Fruit fly (Drosophila melanogaster): ENCODE results near the gene Grip71.
A peak's percentile ranks its signal among the peaks of the same experiment; 100 is the strongest.

Gene Grip71

DNA sequence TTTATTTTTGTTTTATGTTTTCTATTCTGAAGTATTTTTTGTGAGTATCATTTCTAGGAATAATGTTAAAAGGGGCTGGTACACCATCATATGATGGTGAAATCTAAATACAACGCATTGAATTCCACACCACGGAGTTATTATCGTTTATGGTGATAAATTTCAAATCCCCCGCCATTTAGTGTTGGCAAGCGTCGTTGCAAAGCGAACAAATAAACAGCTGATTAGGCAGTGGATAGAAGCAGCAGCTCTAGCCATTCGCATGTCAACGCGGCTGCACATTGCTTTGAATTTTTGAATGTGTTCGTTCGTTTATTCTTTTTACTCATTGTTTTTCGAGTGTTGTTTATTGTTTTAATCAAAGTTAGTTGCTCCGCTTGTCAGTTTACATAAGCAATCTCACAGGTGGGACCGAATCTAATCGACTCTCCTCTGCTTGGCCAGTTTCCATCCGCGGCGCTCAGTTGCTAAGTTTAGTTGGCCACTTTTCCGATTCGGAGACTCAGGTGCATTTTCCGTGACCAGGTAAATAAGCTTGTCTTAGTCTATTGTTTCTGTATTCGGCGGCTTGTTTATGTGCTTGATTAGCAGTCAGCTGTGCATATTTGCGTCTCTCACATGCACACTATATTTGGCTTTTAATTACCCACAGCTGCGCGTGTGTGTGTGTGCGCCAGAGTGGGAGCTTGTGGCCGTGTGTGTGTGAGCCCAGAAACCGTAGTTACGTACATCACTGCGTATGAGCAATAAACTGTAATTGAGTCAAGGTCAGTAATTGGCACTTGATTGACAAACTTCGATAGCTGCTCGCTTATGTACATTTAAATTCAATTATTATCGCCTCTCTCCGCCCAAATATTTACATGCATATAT is 31.5 kb upstream of the Grip71 start, which contains the start of the genes Mst36Fa and CG31751 (continued):
- peak; percentile 6 for TF ChIP-seq zen (tag; optimal IDR thresholded peaks at IDR 0.05)
- peak; percentile 93 for TF ChIP-seq CG6813 (GFP tag; optimal IDR thresholded peaks at IDR 0.05)
- peak; percentile 74 for TF ChIP-seq CG9817 (tag; optimal IDR thresholded peaks at IDR 0.05)
- TF ChIP-seq az2 (GFP tag; optimal IDR thresholded peaks at IDR 0.05) = peak; percentile 38
- peak; percentile 91 for TF ChIP-seq CG18599 (GFP tag; optimal IDR thresholded peaks at IDR 0.05)
- peak; percentile 55 for TF ChIP-seq CG18476 (GFP tag; optimal IDR thresholded peaks at IDR 0.05)
- TF ChIP-seq mirr (GFP tag; optimal IDR thresholded peaks at IDR 0.05) = peak; percentile 94
- peak; percentile 47; the same call in 1 of the 3 replicates for TF ChIP-seq ase (GFP tag; IDR thresholded peaks at IDR 0.05)
- peak; percentile 29 for TF ChIP-seq Sry-δ (GFP tag; optimal IDR thresholded peaks at IDR 0.05)
- no peak for TF ChIP-seq CG31224 (GFP tag; IDR thresholded peaks at IDR 0.05)
- no peak for TF ChIP-seq CG10321 (GFP tag; IDR thresholded peaks at IDR 0.05)
- peak; percentile 55; the same call in 1 of the 2 replicates for TF ChIP-seq CG11696 (GFP tag; IDR thresholded peaks at IDR 0.05)
- no peak for TF ChIP-seq GATAe (GFP tag; conservative IDR thresholded peaks at IDR 0.05)
- peak; percentile 47 for TF ChIP-seq Atf-2 (GFP tag; optimal IDR thresholded peaks at IDR 0.05)
- peak; percentile 76 for TF ChIP-seq CG7786 (GFP tag; optimal IDR thresholded peaks at IDR 0.05)
- TF ChIP-seq sisA (GFP tag; IDR thresholded peaks at IDR 0.05) = no peak; the same call in 1 of the 2 replicates
- no peak for TF ChIP-seq sens-2 (GFP tag; IDR thresholded peaks at IDR 0.05)
- peak; percentile 47 for TF ChIP-seq HLH54F (GFP tag; optimal IDR thresholded peaks at IDR 0.05)
- peak; percentile 86 for TF ChIP-seq CG11723 (GFP tag; optimal IDR thresholded peaks at IDR 0.05)
- TF ChIP-seq slp2 (GFP tag; optimal IDR thresholded peaks at IDR 0.05) = no peak
- TF ChIP-seq Gug (GFP tag; IDR thresholded peaks at IDR 0.05) = no peak
- TF ChIP-seq Hey (tag; optimal IDR thresholded peaks at IDR 0.05) = peak; percentile 88
- peak; percentile 9 for TF ChIP-seq Ssrp (tag; optimal IDR thresholded peaks at IDR 0.05)
- peak; percentile 55 for TF ChIP-seq jumu (GFP tag; optimal IDR thresholded peaks at IDR 0.05)
- no peak for TF ChIP-seq CG14860 (GFP tag; IDR thresholded peaks at IDR 0.05; ENCODE audit: partially characterized antibody)
- no peak for TF ChIP-seq aop (GFP tag; IDR thresholded peaks at IDR 0.05)
- TF ChIP-seq caup (GFP tag; optimal IDR thresholded peaks at IDR 0.05; ENCODE audit: severe bottlenecking) = peak; percentile 94
- TF ChIP-seq Hsf (GFP tag; optimal IDR thresholded peaks at IDR 0.05) = peak; percentile 64
- no peak for TF ChIP-seq Doc2 (GFP tag; IDR thresholded peaks at IDR 0.05)
- TF ChIP-seq HmgD (GFP tag; optimal IDR thresholded peaks at IDR 0.05) = peak; percentile 83
- peak; percentile 62 for TF ChIP-seq Sry-β (GFP tag; optimal IDR thresholded peaks at IDR 0.05)
- no peak for TF ChIP-seq Nf-YC (tag; optimal IDR thresholded peaks at IDR 0.05)
- peak; percentile 13 for TF ChIP-seq CG4820 (GFP tag; optimal IDR thresholded peaks at IDR 0.05)
- no peak for TF ChIP-seq emc (GFP tag; optimal IDR thresholded peaks at IDR 0.05)
- TF ChIP-seq Adf1 (GFP tag; IDR thresholded peaks at IDR 0.05) = peak; percentile 40; the same call in 1 of the 2 replicates
- TF ChIP-seq CG11456 (GFP tag; IDR thresholded peaks at IDR 0.05) = peak; percentile 83
- peak; percentile 43 to 75 for TF ChIP-seq Hr51 (GFP tag; optimal IDR thresholded peaks at IDR 0.05)
- TF ChIP-seq CG9609 (GFP tag; optimal IDR thresholded peaks at IDR 0.05) = peak; percentile 71
- TF ChIP-seq CG2875 (GFP tag; optimal IDR thresholded peaks at IDR 0.05) = peak; percentile 87
- TF ChIP-seq hkb (optimal IDR thresholded peaks at IDR 0.05) = no peak
- peak; percentile 79 for TF ChIP-seq hkb (GFP tag; IDR thresholded peaks at IDR 0.05)
- peak; percentile 44; the same call in 1 of the 3 replicates for TF ChIP-seq CG11093 (GFP tag; IDR thresholded peaks at IDR 0.05)
- peak; percentile 31 for TF ChIP-seq fd96Cb (tag; optimal IDR thresholded peaks at IDR 0.05)
- no peak for TF ChIP-seq Trl (optimal IDR thresholded peaks at IDR 0.05)
- peak; percentile 85 for TF ChIP-seq Trl (GFP tag; optimal IDR thresholded peaks at IDR 0.05)
- TF ChIP-seq run (tag; optimal IDR thresholded peaks at IDR 0.05) = peak; percentile 27
- peak; percentile 90 to 98 for TF ChIP-seq crp (GFP tag; optimal IDR thresholded peaks at IDR 0.05)
- peak; percentile 88 for TF ChIP-seq CG10209 (GFP tag; optimal IDR thresholded peaks at IDR 0.05)
- TF ChIP-seq usp (GFP tag; optimal IDR thresholded peaks at IDR 0.05) = no peak
